Fruit fly (Drosophila melanogaster) whole organism, pupa: ENCODE results near the gene mbt.
A peak's percentile ranks its signal among the peaks of the same experiment; 100 is the strongest.

ENCODE experiments used
- CG10348 ChIP-seq: fragments of 200-800 bp; sonication (Bioruptor generic); IDR thresholded peaks from 2 replicates; pipeline ENCODE4 v1.3.6; 2022; ENCODE audit warnings: missing biosample characterization, missing genetic modification characterization
- CG12605 ChIP-seq: fragments of 200-800 bp; sonication (Bioruptor generic); IDR thresholded peaks from 2 replicates; pipeline ENCODE4 v1.3.6; 2022; ENCODE audit warnings: missing biosample characterization, missing genetic modification characterization
- CG32121 ChIP-seq: fragments of 200-800 bp; sonication (Bioruptor generic); IDR thresholded peaks from 2 replicates; pipeline ENCODE4 v1.3.6; 2022; ENCODE audit warnings: missing biosample characterization, missing genetic modification characterization
- CG4496 ChIP-seq: fragments of 200-800 bp; sonication (Bioruptor generic); IDR thresholded peaks from 3 replicates; pipeline ENCODE4 v1.3.6; 2022; ENCODE audit warnings: missing biosample characterization, missing genetic modification characterization
- CG9948 ChIP-seq: fragments of 200-800 bp; sonication (Bioruptor generic); optimal IDR thresholded peaks from 2 replicates; lab custom pipeline; 2018; ENCODE audit warnings: missing biosample characterization, mild to moderate bottlenecking, missing genetic modification characterization, moderate library complexity
- EcR ChIP-seq: fragments of 200-800 bp; sonication (Bioruptor generic); optimal IDR thresholded peaks from 3 replicates; lab custom pipeline; 2019; ENCODE audit warnings: missing biosample characterization, missing genetic modification characterization, mild to moderate bottlenecking, moderate library complexity, missing genetic modification reagents

DNA sequence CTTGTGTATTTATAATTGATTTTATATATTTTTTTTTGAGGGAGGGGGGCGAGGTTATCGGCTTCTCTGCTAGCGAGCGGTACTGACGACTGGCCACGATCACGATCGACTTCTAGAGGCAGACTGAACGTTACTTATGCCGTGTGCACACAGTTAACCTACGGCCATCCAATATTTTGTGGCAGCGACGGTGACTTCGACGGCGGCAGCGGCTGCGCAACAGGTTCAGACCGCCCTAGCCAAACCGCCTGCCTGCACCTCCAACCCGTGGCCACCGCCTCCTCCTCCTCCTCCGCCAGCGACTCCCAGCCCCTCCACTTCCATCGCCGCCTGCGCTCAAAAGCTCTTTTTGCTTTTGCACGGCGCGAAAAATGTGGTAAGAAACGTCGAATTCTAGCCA, 11.0 kb downstream of the mbt start, which contains the start of gene CG9782:
- no peak for TF ChIP-seq CG32121 (GFP tag; lab: Robert Waterston, UW)
- no peak for TF ChIP-seq CG12605 (GFP tag; lab: Robert Waterston, UW)
- TF ChIP-seq CG10348 (GFP tag; lab: Robert Waterston, UW) = no peak
- TF ChIP-seq EcR (GFP tag; lab: Kevin White, UChicago) = peak; percentile 62
- no peak for TF ChIP-seq CG9948
- TF ChIP-seq CG4496 = peak; percentile 33; the same call in 1 of the 3 replicates
